Worm (Caenorhabditis elegans) whole organism, mixed stage, embryonic: Measurements from ENCODE around the gene hlh-4.

Experiments used
- ces-1 ChIP-seq: fragments of 150-350 bp; optimal IDR thresholded peaks from 2 replicates; lab custom pipeline; 2014; ENCODE audit warnings: missing biosample characterization, missing genetic modification reagents, missing genetic modification characterization
- elt-3 ChIP-seq: fragments of 150-350 bp; optimal IDR thresholded peaks from 2 replicates; lab custom pipeline; 2014; ENCODE audit warnings: missing biosample characterization, missing genetic modification characterization
- lsy-2 ChIP-seq: fragments of 150-350 bp; optimal IDR thresholded peaks from 2 replicates; lab custom pipeline; 2014; ENCODE audit warnings: missing biosample characterization, missing genetic modification characterization
- unc-39 ChIP-seq: fragments of 150-350 bp; optimal IDR thresholded peaks from 2 replicates; lab custom pipeline; 2014; ENCODE audit warnings: missing biosample characterization, missing genetic modification characterization
- ztf-11 ChIP-seq: fragments of 150-350 bp; optimal IDR thresholded peaks from 2 replicates; lab custom pipeline; 2014; ENCODE audit warnings: missing biosample characterization, missing genetic modification characterization

- TF ChIP-seq elt-3 (tag; lab: Kevin White, UChicago) (no peak), unc-39 (tag; lab: Kevin White, UChicago) (no peak), ztf-11 (tag; lab: Kevin White, UChicago) (no peak), ces-1 (GFP tag; lab: Kevin White, UChicago) (no peak), lsy-2 (no peak)
These were observed 31.7 kb upstream of the hlh-4 start for ce11 chrIII:9770590-9770989.
